Worm (Caenorhabditis elegans) whole organism, early embryonic: ENCODE data around the gene fig-1.

Source experiments
- B0310.2 ChIP-seq: sonication (generic microtip); optimal IDR thresholded peaks from 2 replicates; lab custom pipeline; 2016; ENCODE audit warnings: mild to moderate bottlenecking, missing genetic modification characterization, missing compliant biosample characterization
- aly-1 ChIP-seq: sonication (generic microtip); optimal IDR thresholded peaks from 2 replicates; lab custom pipeline; 2016; ENCODE audit warnings: missing genetic modification characterization, missing compliant biosample characterization
- ama-1 ChIP-seq: fragments of 150-350 bp; optimal IDR thresholded peaks from 2 replicates; lab custom pipeline; 2014
- ceh-36 ChIP-seq: sonication (generic microtip); optimal IDR thresholded peaks from 2 replicates; lab custom pipeline; 2016; ENCODE audit warnings: missing genetic modification characterization, inconsistent platforms, missing compliant biosample characterization
- flt-1 ChIP-seq: fragments of 200-800 bp; sonication (Bioruptor generic); IDR thresholded peaks from 2 replicates; pipeline ENCODE4 v1.3.6; 2022; ENCODE audit warnings: missing genetic modification characterization, missing compliant biosample characterization
- hmg-4 ChIP-seq: fragments of 200-800 bp; sonication (Bioruptor generic); optimal IDR thresholded peaks from 2 replicates; lab custom pipeline; 2018; ENCODE audit warnings: mild to moderate bottlenecking, missing genetic modification characterization, missing compliant biosample characterization
- hnd-1 ChIP-seq: sonication (generic microtip); optimal IDR thresholded peaks from 2 replicates; lab custom pipeline; 2016; ENCODE audit warnings: missing genetic modification characterization, missing compliant biosample characterization
- pes-1 ChIP-seq: fragments of 200-800 bp; sonication (Bioruptor generic); IDR thresholded peaks from 2 replicates; pipeline ENCODE4 v1.3.6; 2022; ENCODE audit warnings: missing genetic modification reagents, missing genetic modification characterization, missing compliant biosample characterization
- scrt-1 ChIP-seq: fragments of 200-800 bp; sonication (Bioruptor generic); IDR thresholded peaks from 2 replicates; pipeline ENCODE4 v1.3.6; 2022; ENCODE audit warnings: missing genetic modification characterization, missing compliant biosample characterization
- sea-1 ChIP-seq: fragments of 200-800 bp; sonication (Bioruptor generic); conservative IDR thresholded peaks from 2 replicates; pipeline ENCODE4 v1.3.6; 2022; ENCODE audit warnings: missing genetic modification characterization, missing compliant biosample characterization
- tbx-11 ChIP-seq: fragments of 200-800 bp; sonication (Bioruptor generic); IDR thresholded peaks from 2 replicates; pipeline ENCODE4 v1.3.6; 2022; ENCODE audit warnings: missing genetic modification characterization, missing compliant biosample characterization
- tbx-37 ChIP-seq: fragments of 200-800 bp; sonication (Bioruptor generic); conservative IDR thresholded peaks from 2 replicates; pipeline ENCODE4 v1.3.6; 2022; ENCODE audit warnings: missing genetic modification reagents, missing genetic modification characterization, missing compliant biosample characterization
- tra-4 ChIP-seq: sonication (generic microtip); optimal IDR thresholded peaks from 2 replicates; lab custom pipeline; 2017; ENCODE audit warnings: missing genetic modification characterization, missing compliant biosample characterization

DNA sequence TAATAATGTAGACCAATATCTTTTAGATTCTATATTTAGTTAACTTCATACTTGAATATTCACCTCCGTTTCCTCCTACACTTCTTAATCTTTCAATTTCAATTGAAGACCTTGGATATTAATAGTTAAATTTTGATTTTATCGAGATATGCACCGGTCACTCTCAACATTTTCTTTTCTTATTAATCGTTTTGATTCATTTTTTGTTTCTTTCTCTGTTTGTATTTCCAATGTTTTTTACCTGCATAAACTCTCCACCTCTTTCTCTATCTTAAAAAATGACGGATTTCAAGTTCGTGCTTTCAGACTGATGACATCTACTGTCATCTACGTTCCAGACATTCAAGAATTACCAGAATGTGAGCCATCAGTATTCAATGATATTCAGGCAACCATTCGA is 10.8 kb upstream of the fig-1 start, which contains the start of gene frpr-9:
- TF ChIP-seq pes-1 (GFP tag; lab: Robert Waterston, UW) (no peak), tra-4 (no peak), tbx-37 (no peak), hmg-4 (GFP tag; lab: Kevin White, UChicago) (no peak), ama-1 (lab: Kevin White, UChicago) (no peak), ceh-36 (tag; lab: Kevin White, UChicago) (no peak), scrt-1 (no peak), tbx-11 (GFP tag; lab: Robert Waterston, UW) (no peak), sea-1 (GFP tag; lab: Robert Waterston, UW) (no peak), flt-1 (no peak), aly-1 (no peak), B0310.2 (no peak), hnd-1 (tag; lab: Kevin White, UChicago) (no peak)
